Worm (Caenorhabditis elegans) whole organism, midembryonic: ENCODE results near the gene F45D3.1.

ENCODE experiments used
- flt-1 ChIP-seq: fragments of 200-800 bp; sonication (Bioruptor generic); IDR thresholded peaks from 2 replicates; pipeline ENCODE4 v1.3.6; 2022; ENCODE audit warnings: missing genetic modification characterization, missing compliant biosample characterization
- klf-2 ChIP-seq: fragments of 200-800 bp; sonication (Bioruptor generic); conservative IDR thresholded peaks from 2 replicates; pipeline ENCODE4 v1.3.6; 2022; ENCODE audit warnings: missing genetic modification reagents, missing genetic modification characterization, missing compliant biosample characterization

DNA sequence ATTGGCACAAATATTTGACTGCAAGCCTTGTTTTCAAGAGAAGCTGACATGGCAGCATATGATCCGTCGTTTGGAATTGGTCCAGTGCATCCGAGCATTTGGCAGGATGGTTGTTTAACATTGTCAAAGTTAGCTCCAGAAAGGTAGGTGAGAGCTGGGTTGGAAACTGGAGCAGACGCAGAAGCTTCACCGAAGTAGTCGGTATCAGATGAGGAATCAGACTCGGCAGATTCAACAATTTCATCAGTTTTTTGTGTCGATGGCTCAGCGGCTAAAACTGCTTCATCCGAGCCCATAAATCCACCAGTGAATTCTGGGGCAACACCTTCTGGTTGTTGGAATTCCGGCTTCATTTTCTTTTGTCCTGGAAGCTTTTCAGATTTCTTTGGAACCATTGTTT lies 22.7 kb downstream of the F45D3.1 start:
- TF ChIP-seq flt-1 (GFP tag; lab: Robert Waterston, UW) (no peak), klf-2 (GFP tag; lab: Robert Waterston, UW) (no peak)
